Worm (Caenorhabditis elegans) whole organism, mixed stage, embryonic: ENCODE results near the gene srh-207.

ENCODE experiments used
- M03D4.4 ChIP-seq: sonication (generic microtip); optimal IDR thresholded peaks from 2 replicates; lab custom pipeline; 2017; ENCODE audit warnings: mild to moderate bottlenecking, missing genetic modification characterization, missing compliant biosample characterization
- bed-3 ChIP-seq: fragments of 200-800 bp; sonication (Bioruptor generic); optimal IDR thresholded peaks from 3 replicates; lab custom pipeline; 2018; ENCODE audit warnings: mild to moderate bottlenecking, missing genetic modification characterization, moderate library complexity, missing compliant biosample characterization
- blmp-1 ChIP-seq: fragments of 150-350 bp; optimal IDR thresholded peaks from 2 replicates; lab custom pipeline; 2014; ENCODE audit warnings: missing biosample characterization, missing genetic modification characterization
- ceh-39 ChIP-seq: fragments of 150-350 bp; optimal IDR thresholded peaks from 2 replicates; lab custom pipeline; 2014; ENCODE audit warnings: missing biosample characterization, missing genetic modification characterization
- ceh-83 ChIP-seq: fragments of 200-800 bp; sonication (Bioruptor generic); optimal IDR thresholded peaks from 2 replicates; lab custom pipeline; 2018; ENCODE audit warnings: mild to moderate bottlenecking, missing genetic modification characterization, missing compliant biosample characterization
- ces-1 ChIP-seq: fragments of 150-350 bp; optimal IDR thresholded peaks from 2 replicates; lab custom pipeline; 2014; ENCODE audit warnings: missing biosample characterization, missing genetic modification reagents, missing genetic modification characterization
- drap-1 ChIP-seq: fragments of 200-800 bp; sonication (Bioruptor generic); optimal IDR thresholded peaks from 3 replicates; lab custom pipeline; 2018; ENCODE audit warnings: mild to moderate bottlenecking, missing genetic modification characterization, missing compliant biosample characterization
- elt-1 ChIP-seq: sonication (generic microtip); optimal IDR thresholded peaks from 2 replicates; lab custom pipeline; 2017; ENCODE audit warnings: missing genetic modification characterization, mild to moderate bottlenecking, missing compliant biosample characterization, antibody characterized with exemption, moderate library complexity, borderline replicate concordance; ENCODE audit not compliant: insufficient read depth
- elt-3 ChIP-seq: fragments of 150-350 bp; optimal IDR thresholded peaks from 2 replicates; lab custom pipeline; 2014; ENCODE audit warnings: missing biosample characterization, missing genetic modification characterization
- flh-1 ChIP-seq: fragments of 200-800 bp; sonication (Bioruptor generic); optimal IDR thresholded peaks from 2 replicates; lab custom pipeline; 2018; ENCODE audit warnings: mild to moderate bottlenecking, missing genetic modification characterization, moderate library complexity, missing compliant biosample characterization
- ham-2 ChIP-seq: fragments of 200-800 bp; sonication (Bioruptor generic); optimal IDR thresholded peaks from 2 replicates; lab custom pipeline; 2018; ENCODE audit warnings: mild to moderate bottlenecking, missing genetic modification characterization, missing compliant biosample characterization
- hlh-1 ChIP-seq: fragments of 150-350 bp; optimal IDR thresholded peaks from 2 replicates; lab custom pipeline; 2014; ENCODE audit warnings: missing biosample characterization, missing genetic modification reagents, missing genetic modification characterization
- lin-13 ChIP-seq: fragments of 150-350 bp; optimal IDR thresholded peaks from 2 replicates; lab custom pipeline; 2014; ENCODE audit warnings: missing biosample characterization, missing genetic modification characterization
- lin-32 ChIP-seq: fragments of 200-800 bp; sonication (Bioruptor generic); optimal IDR thresholded peaks from 2 replicates; lab custom pipeline; 2018; ENCODE audit warnings: mild to moderate bottlenecking, missing genetic modification characterization, missing compliant biosample characterization
- lsy-2 ChIP-seq: fragments of 150-350 bp; optimal IDR thresholded peaks from 2 replicates; lab custom pipeline; 2014; ENCODE audit warnings: missing biosample characterization, missing genetic modification characterization
- mab-5 ChIP-seq: fragments of 150-350 bp; optimal IDR thresholded peaks from 2 replicates; lab custom pipeline; 2014; ENCODE audit warnings: missing biosample characterization, missing genetic modification characterization
- mls-2 ChIP-seq: sonication (generic microtip); optimal IDR thresholded peaks from 2 replicates; lab custom pipeline; 2016; ENCODE audit warnings: mild to moderate bottlenecking, missing genetic modification characterization, moderate library complexity, missing compliant biosample characterization
- nhr-12 ChIP-seq: fragments of 150-350 bp; optimal IDR thresholded peaks from 2 replicates; lab custom pipeline; 2014; ENCODE audit warnings: missing biosample characterization, missing genetic modification characterization
- nhr-2 ChIP-seq: fragments of 150-350 bp; optimal IDR thresholded peaks from 2 replicates; lab custom pipeline; 2014; ENCODE audit warnings: missing biosample characterization, missing genetic modification characterization
- nhr-28 ChIP-seq: fragments of 150-350 bp; optimal IDR thresholded peaks from 2 replicates; lab custom pipeline; 2014; ENCODE audit warnings: missing biosample characterization, missing genetic modification characterization
- nhr-76 ChIP-seq: sonication (generic microtip); optimal IDR thresholded peaks from 2 replicates; lab custom pipeline; 2017; ENCODE audit warnings: missing biosample characterization, missing genetic modification characterization
- pha-4 ChIP-seq: fragments of 150-350 bp; optimal IDR thresholded peaks from 2 replicates; lab custom pipeline; 2018; ENCODE audit warnings: missing biosample characterization, missing genetic modification reagents, missing genetic modification characterization
- snpc-4 ChIP-seq: fragments of 150-350 bp; optimal IDR thresholded peaks from 2 replicates; lab custom pipeline; 2014; ENCODE audit warnings: missing biosample characterization, missing genetic modification characterization
- sptf-1 ChIP-seq: sonication (generic microtip); optimal IDR thresholded peaks from 2 replicates; lab custom pipeline; 2017; ENCODE audit warnings: mild to moderate bottlenecking, missing genetic modification characterization, moderate library complexity, missing compliant biosample characterization
- tbx-8 ChIP-seq: fragments of 200-800 bp; sonication (Bioruptor generic); optimal IDR thresholded peaks from 2 replicates; lab custom pipeline; 2018; ENCODE audit warnings: mild to moderate bottlenecking, missing genetic modification characterization, moderate library complexity, missing compliant biosample characterization
- unc-120 ChIP-seq: sonication (generic microtip); optimal IDR thresholded peaks from 2 replicates; lab custom pipeline; 2017; ENCODE audit warnings: missing genetic modification characterization, missing compliant biosample characterization; ENCODE audit not compliant: poor library complexity, severe bottlenecking
- zip-8 ChIP-seq: fragments of 150-350 bp; optimal IDR thresholded peaks from 2 replicates; lab custom pipeline; 2014; ENCODE audit warnings: missing biosample characterization, missing genetic modification characterization
- ztf-11 ChIP-seq: fragments of 150-350 bp; optimal IDR thresholded peaks from 2 replicates; lab custom pipeline; 2014; ENCODE audit warnings: missing biosample characterization, missing genetic modification characterization

Gene srh-207

DNA sequence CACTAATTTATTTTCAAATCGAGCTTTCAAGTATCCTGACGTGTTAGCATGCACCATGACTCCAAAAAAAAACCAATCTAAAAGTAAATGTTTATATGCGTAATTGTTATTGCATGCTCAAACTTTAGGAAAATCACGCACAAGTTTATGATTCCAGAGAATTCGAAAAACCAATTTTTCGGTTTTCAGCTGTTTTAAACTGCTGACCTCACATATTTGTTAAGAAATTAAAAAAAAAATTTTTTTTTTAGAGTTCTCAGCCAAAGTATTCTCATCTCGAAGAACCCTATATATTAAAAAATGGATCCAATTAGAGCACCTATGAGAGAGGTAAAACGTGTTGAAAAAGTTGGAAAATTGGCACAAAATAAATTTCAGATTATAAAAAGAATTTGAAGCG is 35.8 kb downstream of the srh-207 start, which contains the start of gene Y51A2B.2:
Gene Y51A2B.2, plus strand, starts transcription at position 301 of the 400 bp plus-strand sequence.
- TF ChIP-seq nhr-28: no peak
- TF ChIP-seq snpc-4: no peak
- no peak for TF ChIP-seq ceh-39
- no peak for TF ChIP-seq ham-2 (GFP tag; lab: Kevin White, UChicago)
- no peak for TF ChIP-seq drap-1 (GFP tag; lab: Kevin White, UChicago)
- TF ChIP-seq mab-5 (tag; lab: Kevin White, UChicago): no peak
- no peak for TF ChIP-seq ces-1
- TF ChIP-seq blmp-1 (tag; lab: Kevin White, UChicago): no peak
- no peak for TF ChIP-seq ztf-11 (tag; lab: Kevin White, UChicago)

DNA sequence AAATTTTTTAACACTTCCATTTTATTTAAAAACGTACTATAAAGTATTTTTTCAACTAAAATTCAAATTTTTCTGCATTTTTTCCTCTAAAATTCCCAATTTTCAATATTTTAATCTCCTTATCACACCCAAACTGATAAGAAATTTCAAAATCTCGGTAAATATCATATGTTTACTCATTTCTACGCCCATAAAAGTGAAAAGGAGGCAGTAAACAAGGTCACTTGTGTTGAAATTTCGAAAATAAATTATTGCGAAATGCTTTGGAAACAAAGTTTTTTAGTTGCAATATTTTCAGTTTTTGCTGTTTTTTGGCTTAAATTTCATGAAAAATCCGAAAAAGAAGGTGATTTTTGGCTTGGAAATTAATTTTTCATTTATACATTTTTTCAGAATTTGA is 38.5 kb downstream of the srh-207 start, which contains the start of gene C08E8.4:
Gene C08E8.4, plus strand, starts transcription at position 268 of the 400 bp plus-strand sequence.
- TF ChIP-seq elt-3 (tag; lab: Kevin White, UChicago) (peak; percentile 16), lin-32 (no peak)

DNA sequence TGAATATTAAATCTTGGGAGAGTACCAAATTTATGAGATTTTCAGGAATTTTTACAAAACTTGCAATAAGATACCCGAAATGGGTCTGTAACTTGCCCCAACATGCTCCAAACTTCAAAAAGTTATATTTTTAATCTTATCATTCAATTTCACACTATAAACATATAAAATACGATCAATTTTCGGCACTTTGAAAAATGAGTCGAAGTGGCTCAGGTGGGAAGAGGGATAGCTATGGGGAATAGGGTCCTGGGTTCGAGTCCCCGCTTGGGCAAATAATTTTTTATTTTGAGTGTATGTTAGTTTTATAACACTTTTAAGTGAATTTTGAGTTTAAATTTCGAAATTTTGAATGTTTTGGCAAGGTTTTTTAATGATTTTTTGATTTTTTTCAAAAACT is 39.0 kb downstream of the srh-207 start:
- no peak for TF ChIP-seq nhr-12 (tag; lab: Kevin White, UChicago)
- no peak for TF ChIP-seq ztf-11 (tag; lab: Kevin White, UChicago)
- TF ChIP-seq pha-4 (tag; lab: Kevin White, UChicago): no peak
- TF ChIP-seq lin-13: no peak
- TF ChIP-seq elt-3 (tag; lab: Kevin White, UChicago): no peak
- TF ChIP-seq blmp-1 (tag; lab: Kevin White, UChicago): no peak
- TF ChIP-seq lsy-2 (tag; lab: Kevin White, UChicago): no peak
- no peak for TF ChIP-seq ces-1
- no peak for TF ChIP-seq nhr-76

DNA sequence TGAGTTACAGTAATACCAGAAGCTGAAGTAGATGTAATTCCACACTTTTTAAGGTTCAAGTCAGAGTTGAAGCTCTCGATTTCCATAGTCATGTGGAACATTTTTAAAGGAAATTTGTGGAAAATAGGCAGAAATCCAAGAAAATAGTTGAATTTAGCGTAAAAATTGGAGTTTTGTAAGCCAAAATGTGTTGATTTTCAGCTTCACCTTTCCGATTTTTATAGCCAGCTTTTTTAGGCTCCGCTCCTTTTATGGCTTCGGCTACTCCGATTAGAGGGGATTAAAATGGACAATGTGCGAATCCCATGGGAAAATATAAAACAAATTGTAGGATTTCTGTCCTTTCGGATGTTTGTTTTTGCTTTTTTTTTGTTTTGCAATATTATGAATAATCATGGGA is 41.7 kb downstream of the srh-207 start, which contains the start of gene C08E8.6:
Gene C08E8.6, minus strand, starts transcription at position 101 of the 400 bp plus-strand sequence.
- no peak for TF ChIP-seq bed-3 (GFP tag; lab: Kevin White, UChicago)
- TF ChIP-seq ztf-11 (tag; lab: Kevin White, UChicago): no peak
- TF ChIP-seq flh-1 (GFP tag; lab: Kevin White, UChicago): no peak
- no peak for TF ChIP-seq mab-5 (tag; lab: Kevin White, UChicago)
- TF ChIP-seq tbx-8 (GFP tag; lab: Kevin White, UChicago): no peak
- no peak for TF ChIP-seq lin-32
- no peak for TF ChIP-seq mls-2 (tag; lab: Kevin White, UChicago)
- TF ChIP-seq nhr-28: no peak
- no peak for TF ChIP-seq unc-120 (tag; lab: Kevin White, UChicago)
- TF ChIP-seq, all 35 proteins: peak for 0

DNA sequence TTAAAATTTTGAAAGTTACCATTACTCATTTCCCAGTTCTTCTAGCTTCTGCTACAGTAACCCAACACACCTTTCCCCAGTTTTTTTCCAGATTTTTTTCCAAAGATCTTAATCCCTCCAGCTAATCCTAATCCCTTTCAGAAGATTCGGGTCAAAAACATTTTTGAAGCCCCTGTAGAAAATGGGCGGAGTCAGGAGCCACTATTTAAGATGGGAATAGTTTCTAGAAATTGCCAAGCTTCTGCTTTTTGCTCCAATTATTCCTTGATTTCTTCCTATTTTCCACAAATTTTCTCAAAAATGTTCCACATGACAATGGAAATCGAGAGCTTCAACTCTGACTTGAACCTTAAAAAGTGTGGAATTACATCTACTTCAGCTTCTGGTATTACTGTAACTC is 45.5 kb downstream of the srh-207 start, which contains the start of gene C08E8.9:
Gene C08E8.9, plus strand, starts transcription at position 301 of the 400 bp plus-strand sequence.
- TF ChIP-seq M03D4.4 (tag; lab: Kevin White, UChicago) (no peak), lsy-2 (tag; lab: Kevin White, UChicago) (no peak), hlh-1 (tag; lab: Kevin White, UChicago) (no peak), zip-8 (tag; lab: Kevin White, UChicago) (no peak), nhr-28 (no peak), mls-2 (tag; lab: Kevin White, UChicago) (no peak), elt-1 (no peak), sptf-1 (tag; lab: Kevin White, UChicago) (no peak), nhr-2 (tag; lab: Kevin White, UChicago) (no peak), ceh-83 (GFP tag; lab: Kevin White, UChicago) (no peak), flh-1 (GFP tag; lab: Kevin White, UChicago) (no peak), ham-2 (GFP tag; lab: Kevin White, UChicago) (no peak), mab-5 (tag; lab: Kevin White, UChicago) (no peak), ztf-11 (tag; lab: Kevin White, UChicago) (no peak)

DNA sequence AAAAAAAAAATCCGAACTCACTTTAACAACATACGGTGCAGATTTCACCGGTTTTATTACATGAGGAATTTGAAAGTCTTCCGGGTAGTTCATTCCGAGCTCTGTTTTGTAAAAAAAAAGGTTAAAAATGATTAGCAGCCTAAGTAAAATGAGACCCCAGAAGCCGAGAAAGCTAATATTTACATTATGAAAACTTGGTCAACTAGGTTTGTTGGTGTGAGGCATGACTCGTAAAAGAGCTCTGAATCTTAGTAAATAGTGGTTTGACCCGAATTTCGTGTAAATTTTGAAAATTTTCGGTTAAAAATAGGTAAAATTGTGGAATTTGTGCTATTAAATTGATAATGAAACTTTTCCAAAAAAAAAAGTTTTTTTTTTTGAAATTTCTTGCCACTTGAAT is 47.6 kb downstream of the srh-207 start, which contains the start of gene C08E8.1:
Gene C08E8.1, minus strand, starts transcription at position 101 of the 400 bp plus-strand sequence.
- TF ChIP-seq nhr-2 (tag; lab: Kevin White, UChicago) (no peak), lsy-2 (tag; lab: Kevin White, UChicago) (no peak), mls-2 (tag; lab: Kevin White, UChicago) (no peak), drap-1 (GFP tag; lab: Kevin White, UChicago) (no peak)
